Worm (Caenorhabditis elegans) whole organism, L1 larva: Measurements from ENCODE around the gene C16C8.18.

Experiments
- C34B4.2 ChIP-seq: sonication (generic microtip); optimal IDR thresholded peaks from 2 replicates; lab custom pipeline; 2017; ENCODE audit warnings: mild to moderate bottlenecking, missing genetic modification characterization, missing compliant biosample characterization
- Y116A8C.19 ChIP-seq: sonication (generic microtip); optimal IDR thresholded peaks from 2 replicates; lab custom pipeline; 2016; ENCODE audit warnings: missing compliant biosample characterization, missing genetic modification characterization, borderline replicate concordance
- aha-1 ChIP-seq: fragments of 150-350 bp; optimal IDR thresholded peaks from 2 replicates; lab custom pipeline; 2014; ENCODE audit warnings: missing biosample characterization, missing genetic modification characterization
- alr-1 ChIP-seq: fragments of 200-800 bp; sonication (Bioruptor generic); optimal IDR thresholded peaks from 2 replicates; lab custom pipeline; 2018; ENCODE audit warnings: borderline replicate concordance, mild to moderate bottlenecking, missing genetic modification characterization, missing compliant biosample characterization
- blmp-1 ChIP-seq: fragments of 150-350 bp; optimal IDR thresholded peaks from 2 replicates; lab custom pipeline; 2014; ENCODE audit warnings: missing biosample characterization, missing genetic modification characterization
- ceh-63 ChIP-seq: fragments of 200-800 bp; sonication (Bioruptor generic); optimal IDR thresholded peaks from 2 replicates; lab custom pipeline; 2018; ENCODE audit warnings: mild to moderate bottlenecking, missing genetic modification characterization, missing compliant biosample characterization
- ceh-8 ChIP-seq: fragments of 200-800 bp; sonication (Bioruptor generic); optimal IDR thresholded peaks from 2 replicates; lab custom pipeline; 2018; ENCODE audit warnings: mild to moderate bottlenecking, missing genetic modification characterization, moderate library complexity, missing compliant biosample characterization
- dpl-1 ChIP-seq, 3 experiments: fragments of 150-350 bp in 2 of 3; sonication (generic microtip) in 1 of 3; optimal IDR thresholded peaks; 2 replicates each; lab custom pipeline; 2014 to 2017; ENCODE audit warnings: missing biosample characterization in 3 of 3, missing genetic modification characterization in 3 of 3, missing genetic modification reagents in 3 of 3
- efl-3 ChIP-seq: fragments of 200-800 bp; sonication (Bioruptor generic); optimal IDR thresholded peaks from 2 replicates; lab custom pipeline; 2018; ENCODE audit warnings: mild to moderate bottlenecking, missing genetic modification characterization, missing compliant biosample characterization
- egl-13 ChIP-seq: sonication (generic microtip); optimal IDR thresholded peaks from 2 replicates; lab custom pipeline; 2016; ENCODE audit warnings: missing genotype, missing genetic modification reagents, missing genetic modification characterization, missing compliant biosample characterization
- egl-27 ChIP-seq, 2 experiments: fragments of 150-350 bp in 1 of 2; sonication (generic microtip); optimal IDR thresholded peaks; 3 replicates each; lab custom pipeline; 2017 to 2018; ENCODE audit warnings: missing biosample characterization in 2 of 2, missing genetic modification characterization in 2 of 2, missing genetic modification reagents in 2 of 2
- ets-5 ChIP-seq: fragments of 200-800 bp; sonication (Bioruptor generic); IDR thresholded peaks from 2 replicates; pipeline ENCODE4 v1.3.6; 2022; ENCODE audit warnings: missing genetic modification characterization, missing compliant biosample characterization
- fkh-10 ChIP-seq: sonication (generic microtip); optimal IDR thresholded peaks from 2 replicates; lab custom pipeline; 2017; ENCODE audit warnings: missing biosample characterization, missing genetic modification reagents, missing genetic modification characterization
- fkh-8 ChIP-seq: sonication (generic microtip); optimal IDR thresholded peaks from 2 replicates; lab custom pipeline; 2016; ENCODE audit warnings: mild to moderate bottlenecking, missing genetic modification characterization, missing compliant biosample characterization
- hlh-17 ChIP-seq: fragments of 200-800 bp; sonication (Bioruptor generic); optimal IDR thresholded peaks from 2 replicates; lab custom pipeline; 2018; ENCODE audit warnings: missing genetic modification characterization, mild to moderate bottlenecking, missing compliant biosample characterization, moderate library complexity, borderline replicate concordance
- hlh-4 ChIP-seq: sonication (generic microtip); optimal IDR thresholded peaks from 2 replicates; lab custom pipeline; 2016; ENCODE audit warnings: mild to moderate bottlenecking, missing genetic modification characterization, missing compliant biosample characterization
- lin-13 ChIP-seq: fragments of 150-350 bp; optimal IDR thresholded peaks from 2 replicates; lab custom pipeline; 2014; ENCODE audit warnings: missing biosample characterization, missing genetic modification reagents, missing genetic modification characterization
- lin-14 ChIP-seq: fragments of 200-800 bp; sonication (Bioruptor generic); optimal IDR thresholded peaks from 2 replicates; lab custom pipeline; 2018; ENCODE audit warnings: mild to moderate bottlenecking, missing genetic modification characterization, moderate library complexity, missing compliant biosample characterization
- lin-15B ChIP-seq: fragments of 150-350 bp; sonication (generic microtip); optimal IDR thresholded peaks from 3 replicates; lab custom pipeline; 2014; ENCODE audit warnings: missing biosample characterization, missing genetic modification characterization
- lin-35 ChIP-seq, 2 experiments: fragments of 150-350 bp; optimal IDR thresholded peaks; 2 replicates each; lab custom pipeline; 2014; ENCODE audit warnings: missing biosample characterization in 2 of 2, missing genetic modification characterization in 2 of 2, missing genetic modification reagents in 2 of 2
- nhr-11 ChIP-seq: fragments of 150-350 bp; optimal IDR thresholded peaks from 2 replicates; lab custom pipeline; 2014; ENCODE audit warnings: missing biosample characterization, missing genetic modification characterization
- nhr-19 ChIP-seq: fragments of 200-800 bp; sonication (Bioruptor generic); conservative IDR thresholded peaks from 2 replicates; pipeline ENCODE4 v1.3.6; 2022; ENCODE audit warnings: missing genetic modification characterization, missing compliant biosample characterization
- nhr-20 ChIP-seq: sonication (generic microtip); optimal IDR thresholded peaks from 2 replicates; lab custom pipeline; 2016; ENCODE audit warnings: mild to moderate bottlenecking, missing genetic modification characterization, missing compliant biosample characterization
- nhr-47 ChIP-seq: sonication (generic microtip); optimal IDR thresholded peaks from 2 replicates; lab custom pipeline; 2016; ENCODE audit warnings: mild to moderate bottlenecking, missing genetic modification characterization, moderate library complexity, missing compliant biosample characterization
- pqm-1 ChIP-seq: sonication (generic microtip); optimal IDR thresholded peaks from 3 replicates; lab custom pipeline; 2017; ENCODE audit warnings: missing biosample characterization, missing genetic modification characterization
- rnt-1 ChIP-seq: sonication (generic microtip); optimal IDR thresholded peaks from 2 replicates; lab custom pipeline; 2016; ENCODE audit warnings: mild to moderate bottlenecking, missing genetic modification characterization, moderate library complexity, missing compliant biosample characterization
- snpc-4 ChIP-seq: fragments of 150-350 bp; optimal IDR thresholded peaks from 2 replicates; lab custom pipeline; 2014; ENCODE audit warnings: missing biosample characterization, missing genetic modification characterization
- snu-23 ChIP-seq: sonication (generic microtip); optimal IDR thresholded peaks from 2 replicates; lab custom pipeline; 2016; ENCODE audit warnings: missing genetic modification characterization, missing compliant biosample characterization
- sox-4 ChIP-seq: sonication (generic microtip); optimal IDR thresholded peaks from 2 replicates; lab custom pipeline; 2016; ENCODE audit warnings: missing genetic modification characterization, missing compliant biosample characterization
- sup-37 ChIP-seq: fragments of 200-800 bp; sonication (Bioruptor generic); optimal IDR thresholded peaks from 2 replicates; lab custom pipeline; 2018; ENCODE audit warnings: mild to moderate bottlenecking, missing genetic modification characterization, missing compliant biosample characterization
- swsn-7 ChIP-seq: sonication (generic microtip); optimal IDR thresholded peaks from 2 replicates; lab custom pipeline; 2016; ENCODE audit warnings: missing genetic modification characterization, missing compliant biosample characterization
- tlp-1 ChIP-seq: fragments of 150-350 bp; optimal IDR thresholded peaks from 2 replicates; lab custom pipeline; 2014; ENCODE audit warnings: missing biosample characterization, missing genetic modification characterization
- unc-130 ChIP-seq: fragments of 150-350 bp; optimal IDR thresholded peaks from 2 replicates; lab custom pipeline; 2017; ENCODE audit warnings: missing biosample characterization, missing genetic modification characterization, inconsistent platforms
- unc-30 ChIP-seq: sonication (generic microtip); optimal IDR thresholded peaks from 2 replicates; lab custom pipeline; 2017; ENCODE audit warnings: missing biosample characterization, missing genetic modification characterization
- unc-86 ChIP-seq: sonication (generic microtip); optimal IDR thresholded peaks from 2 replicates; lab custom pipeline; 2016; ENCODE audit warnings: missing genetic modification characterization, missing compliant biosample characterization
- vab-15 ChIP-seq: sonication (generic microtip); optimal IDR thresholded peaks from 2 replicates; lab custom pipeline; 2017; ENCODE audit warnings: missing genotype, mild to moderate bottlenecking, missing genetic modification characterization, missing compliant biosample characterization
- xbp-1 ChIP-seq: sonication (generic microtip); optimal IDR thresholded peaks from 2 replicates; lab custom pipeline; 2016; ENCODE audit warnings: missing genetic modification characterization, missing compliant biosample characterization
- zag-1 ChIP-seq: fragments of 150-350 bp; optimal IDR thresholded peaks from 2 replicates; lab custom pipeline; 2014; ENCODE audit warnings: missing biosample characterization, missing genetic modification characterization

Gene C16C8.18

ce11 chrII:3387503-3387902 is 42.0 kb upstream of the C16C8.18 start, which contains the start of gene T06D4.6:
Gene T06D4.6, minus strand, starts transcription at chrII:3387603.
- TF ChIP-seq unc-30 (tag; lab: Kevin White, UChicago) (no peak), sup-37 (GFP tag; lab: Kevin White, UChicago) (no peak), fkh-8 (tag; lab: Kevin White, UChicago) (no peak), snpc-4 (tag; lab: Kevin White, UChicago) (no peak), hlh-17 (GFP tag; lab: Kevin White, UChicago) (no peak), nhr-20 (no peak), egl-27 (tag; optimal IDR thresholded peaks at IDR 0.05; lab: Kevin White, UChicago) (no peak), ceh-8 (no peak), egl-13 (tag; lab: Kevin White, UChicago) (no peak), unc-86 (no peak), lin-35 (GFP tag; optimal IDR thresholded peaks at IDR 0.05; lab: Kevin White, UChicago) (no peak), ets-5 (GFP tag; lab: Robert Waterston, UW) (no peak), lin-15B (no peak), pqm-1 (tag; lab: Kevin White, UChicago) (no peak), nhr-47 (tag; lab: Kevin White, UChicago) (no peak), lin-14 (GFP tag; lab: Kevin White, UChicago) (no peak), nhr-19 (GFP tag; lab: Robert Waterston, UW) (no peak), vab-15 (no peak), aha-1 (no peak), rnt-1 (tag; lab: Kevin White, UChicago) (no peak)
- TF ChIP-seq, all 84 proteins: peak for 0

ce11 chrII:3395484-3395883 is 34.0 kb upstream of the C16C8.18 start, which contains the start of gene nep-20:
Gene nep-20, minus strand, starts transcription at chrII:3395584.
- TF ChIP-seq hlh-17 (GFP tag; lab: Kevin White, UChicago) (no peak), blmp-1 (tag; lab: Kevin White, UChicago) (no peak), nhr-47 (tag; lab: Kevin White, UChicago) (no peak), snu-23 (GFP tag; lab: Kevin White, UChicago) (no peak), efl-3 (GFP tag; lab: Kevin White, UChicago) (no peak), swsn-7 (tag; lab: Kevin White, UChicago) (no peak), xbp-1 (tag; lab: Kevin White, UChicago) (no peak), zag-1 (no peak), sup-37 (GFP tag; lab: Kevin White, UChicago) (no peak), lin-35 (GFP tag; optimal IDR thresholded peaks at IDR 0.05; lab: Kevin White, UChicago) (no peak), Y116A8C.19 (tag; lab: Kevin White, UChicago) (no peak), lin-13 (GFP tag; lab: Kevin White, UChicago) (no peak), alr-1 (tag; lab: Kevin White, UChicago) (no peak), dpl-1 (GFP tag; optimal IDR thresholded peaks at IDR 0.05; lab: Kevin White, UChicago) (no peak), C34B4.2 (tag; lab: Kevin White, UChicago) (no peak)

ce11 chrII:3399212-3399611 is 30.3 kb upstream of the C16C8.18 start, which contains the start of gene nep-9:
Gene nep-9, minus strand, starts transcription at chrII:3399312.
- TF ChIP-seq swsn-7 (tag; lab: Kevin White, UChicago) (no peak), egl-13 (tag; lab: Kevin White, UChicago) (no peak), nhr-47 (tag; lab: Kevin White, UChicago) (no peak), lin-14 (GFP tag; lab: Kevin White, UChicago) (no peak), ceh-63 (no peak), Y116A8C.19 (tag; lab: Kevin White, UChicago) (no peak), hlh-4 (tag; lab: Kevin White, UChicago) (no peak), unc-86 (no peak), C34B4.2 (tag; lab: Kevin White, UChicago) (no peak), ceh-8 (no peak), nhr-11 (tag; lab: Kevin White, UChicago) (no peak), sox-4 (tag; lab: Kevin White, UChicago) (no peak), tlp-1 (tag; lab: Kevin White, UChicago) (no peak), fkh-10 (GFP tag; lab: Kevin White, UChicago) (no peak), sup-37 (GFP tag; lab: Kevin White, UChicago) (no peak), unc-130 (tag; lab: Kevin White, UChicago) (no peak)
